Fruit fly (Drosophila melanogaster) whole organism, embryonic: Measurements from ENCODE around the gene usp.

Experiments used
- Bgb ChIP-seq: fragments of 200-800 bp; sonication (Bioruptor generic); IDR thresholded peaks from 2 replicates; pipeline ENCODE4 v1.3.6; 2022; ENCODE audit warnings: missing biosample characterization, missing genetic modification characterization; ENCODE audit not compliant: partially characterized antibody
- Blimp-1 ChIP-seq: fragments of 200-800 bp; sonication (Bioruptor generic); optimal IDR thresholded peaks from 3 replicates; lab custom pipeline; 2018; ENCODE audit warnings: missing biosample characterization, missing genetic modification characterization, mild to moderate bottlenecking, moderate library complexity, missing genetic modification reagents
- CG10959 ChIP-seq: fragments of 200-800 bp; sonication (Bioruptor generic); IDR thresholded peaks from 2 replicates; pipeline ENCODE4 v1.3.6; 2022; ENCODE audit warnings: missing biosample characterization, missing genetic modification characterization
- CG17328 ChIP-seq: fragments of 200-800 bp; sonication (Bioruptor generic); IDR thresholded peaks from 2 replicates; pipeline ENCODE4 v1.3.6; 2022; ENCODE audit warnings: missing biosample characterization, missing genetic modification characterization
- CG17829 ChIP-seq: fragments of 200-800 bp; optimal IDR thresholded peaks from 2 replicates; lab custom pipeline; 2019; ENCODE audit warnings: missing biosample characterization, mild to moderate bottlenecking, missing genetic modification characterization, moderate library complexity
- CG18764 ChIP-seq: fragments of 200-800 bp; sonication (Bioruptor generic); optimal IDR thresholded peaks from 3 replicates; lab custom pipeline; 2016; ENCODE audit warnings: missing biosample characterization, missing genetic modification characterization
- CG2889 ChIP-seq: fragments of 200-800 bp; sonication (Bioruptor generic); IDR thresholded peaks from 3 replicates; pipeline ENCODE4 v1.3.6; 2022; ENCODE audit warnings: missing biosample characterization, missing genetic modification characterization
- CG31388 ChIP-seq: fragments of 200-800 bp; sonication (Bioruptor generic); optimal IDR thresholded peaks from 2 replicates; lab custom pipeline; 2016; ENCODE audit warnings: missing biosample characterization, missing genetic modification characterization
- CG32532 ChIP-seq: fragments of 200-800 bp; sonication (Bioruptor generic); IDR thresholded peaks from 2 replicates; pipeline ENCODE4 v1.3.6; 2022; ENCODE audit warnings: missing biosample characterization, missing genetic modification characterization
- CG4730 ChIP-seq: fragments of 200-800 bp; sonication (Bioruptor generic); IDR thresholded peaks from 2 replicates; pipeline ENCODE4 v1.3.6; 2022; ENCODE audit warnings: missing biosample characterization, missing genetic modification characterization
- CG7928 ChIP-seq: fragments of 200-800 bp; sonication (Bioruptor generic); optimal IDR thresholded peaks from 2 replicates; lab custom pipeline; 2017; ENCODE audit warnings: missing biosample characterization, mild to moderate bottlenecking, missing genetic modification characterization
- CG9609 ChIP-seq: fragments of 200-800 bp; sonication (Bioruptor generic); optimal IDR thresholded peaks from 3 replicates; lab custom pipeline; 2016; ENCODE audit warnings: missing biosample characterization, missing genetic modification characterization
- CTCF ChIP-seq: fragments of 200-800 bp; sonication (Bioruptor generic); optimal IDR thresholded peaks from 2 replicates; lab custom pipeline; 2017; ENCODE audit warnings: missing biosample characterization, mild to moderate bottlenecking, missing genetic modification characterization, moderate library complexity
- CoRest ChIP-seq: fragments of 200-800 bp; sonication (Bioruptor generic); optimal IDR thresholded peaks from 3 replicates; lab custom pipeline; 2018; ENCODE audit warnings: missing biosample characterization, mild to moderate bottlenecking, missing genetic modification characterization, moderate library complexity
- Dip3 ChIP-seq: fragments of 200-800 bp; sonication (Bioruptor generic); optimal IDR thresholded peaks from 3 replicates; lab custom pipeline; 2016; ENCODE audit warnings: missing biosample characterization, missing genetic modification characterization
- Eip74EF ChIP-seq, 2 experiments: fragments of 200-800 bp in 1 of 2; fragments of >200 bp in 1 of 2; sonication (Bioruptor generic) in 1 of 2; optimal IDR thresholded peaks; 2 replicates each; lab custom pipeline; 2017 to 2019; ENCODE audit warnings: missing biosample characterization in 2 of 2, missing genetic modification characterization in 2 of 2, mild to moderate bottlenecking in 1 of 2, moderate library complexity in 1 of 2
- Fer1 ChIP-seq: fragments of 200-800 bp; sonication (Bioruptor generic); optimal IDR thresholded peaks from 2 replicates; lab custom pipeline; 2017; ENCODE audit warnings: missing biosample characterization, mild to moderate bottlenecking, missing genetic modification characterization
- Fer2 ChIP-seq: fragments of 200-800 bp; sonication (Bioruptor generic); optimal IDR thresholded peaks from 2 replicates; lab custom pipeline; 2018; ENCODE audit warnings: missing biosample characterization, mild to moderate bottlenecking, missing genetic modification characterization, moderate library complexity
- HHEX ChIP-seq: fragments of 200-800 bp; sonication (Bioruptor generic); optimal IDR thresholded peaks from 3 replicates; lab custom pipeline; 2017; ENCODE audit warnings: missing biosample characterization, mild to moderate bottlenecking, missing genetic modification characterization, missing genetic modification reagents
- Hmr ChIP-seq: fragments of 200-800 bp; sonication (Bioruptor generic); optimal IDR thresholded peaks from 3 replicates; lab custom pipeline; 2017; ENCODE audit warnings: mild to moderate bottlenecking, missing biosample characterization, missing genetic modification reagents, missing genetic modification characterization
- Hr78 ChIP-seq, 2 experiments: fragments of 200-800 bp in 1 of 2; fragments of >200 bp in 1 of 2; sonication (Bioruptor generic) in 1 of 2; optimal IDR thresholded peaks; 2 replicates each; lab custom pipeline; 2017 to 2019; ENCODE audit warnings: missing biosample characterization in 2 of 2, missing genetic modification characterization in 2 of 2, mild to moderate bottlenecking in 1 of 2, moderate library complexity in 1 of 2
- MBD-R2 ChIP-seq: fragments of 200-800 bp; sonication (Bioruptor generic); IDR thresholded peaks from 2 replicates; pipeline ENCODE4 v1.3.6; 2022; ENCODE audit warnings: missing biosample characterization, missing genetic modification characterization
- NC2β ChIP-seq: fragments of 200-800 bp; sonication (Bioruptor generic); optimal IDR thresholded peaks from 2 replicates; lab custom pipeline; 2016; ENCODE audit warnings: missing biosample characterization, missing genetic modification characterization
- Nf-YA ChIP-seq: fragments of 200-800 bp; sonication (Bioruptor generic); IDR thresholded peaks from 2 replicates; pipeline ENCODE4 v1.3.6; 2022; ENCODE audit warnings: missing biosample characterization, missing genetic modification characterization
- Optix ChIP-seq: fragments of 200-800 bp; sonication (Bioruptor generic); IDR thresholded peaks from 3 replicates; pipeline ENCODE4 v1.3.6; 2022; ENCODE audit warnings: missing biosample characterization, missing genetic modification characterization
- Sox102F ChIP-seq: fragments of 200-800 bp; sonication (Bioruptor generic); optimal IDR thresholded peaks from 2 replicates; lab custom pipeline; 2018; ENCODE audit warnings: missing biosample characterization, mild to moderate bottlenecking, missing genetic modification characterization, moderate library complexity
- Tbp ChIP-seq: fragments of >200 bp; optimal IDR thresholded peaks from 2 replicates; lab custom pipeline; 2018; ENCODE audit warnings: missing biosample characterization, missing genetic modification characterization
- Vsx1 ChIP-seq: fragments of 200-800 bp; sonication (Bioruptor generic); optimal IDR thresholded peaks from 2 replicates; lab custom pipeline; 2017; ENCODE audit warnings: missing biosample characterization, mild to moderate bottlenecking, missing genetic modification characterization, missing genetic modification reagents
- Xrp1 ChIP-seq: fragments of 200-800 bp; sonication (Bioruptor generic); IDR thresholded peaks from 2 replicates; pipeline ENCODE4 v1.3.6; 2022; ENCODE audit warnings: missing biosample characterization, missing genetic modification characterization
- aop ChIP-seq: fragments of 200-800 bp; sonication (Bioruptor generic); IDR thresholded peaks from 2 replicates; pipeline ENCODE4 v1.3.6; 2022; ENCODE audit warnings: missing biosample characterization, missing genetic modification characterization
- bcd ChIP-seq: fragments of 200-800 bp; sonication (Bioruptor generic); optimal IDR thresholded peaks from 2 replicates; lab custom pipeline; 2017; ENCODE audit warnings: missing biosample characterization, mild to moderate bottlenecking, missing genetic modification characterization
- btn ChIP-seq: fragments of 200-800 bp; sonication (Bioruptor generic); optimal IDR thresholded peaks from 2 replicates; lab custom pipeline; 2016; ENCODE audit warnings: missing biosample characterization, missing genetic modification characterization
- hb ChIP-seq: fragments of 200-800 bp; sonication (Bioruptor generic); IDR thresholded peaks from 3 replicates; pipeline ENCODE4 v1.3.6; 2022; ENCODE audit warnings: missing biosample characterization, missing genetic modification characterization; ENCODE audit not compliant: partially characterized antibody
- insv ChIP-seq, 2 experiments: fragments of 200-800 bp; sonication (Bioruptor generic); optimal IDR thresholded peaks; 3 replicates each; lab custom pipeline; 2016 to 2018; ENCODE audit warnings: missing biosample characterization in 2 of 2, missing genetic modification characterization in 2 of 2
- lmd ChIP-seq: fragments of 200-800 bp; sonication (Bioruptor generic); IDR thresholded peaks from 2 replicates; pipeline ENCODE4 v1.3.6; 2022; ENCODE audit warnings: missing biosample characterization, missing genetic modification characterization
- maf-S ChIP-seq: fragments of 200-800 bp; sonication (Bioruptor generic); optimal IDR thresholded peaks from 2 replicates; lab custom pipeline; 2016; ENCODE audit warnings: missing biosample characterization, missing genetic modification characterization
- mirr ChIP-seq: fragments of 200-800 bp; sonication (Bioruptor generic); optimal IDR thresholded peaks from 3 replicates; lab custom pipeline; 2018; ENCODE audit warnings: missing biosample characterization, mild to moderate bottlenecking, missing genetic modification characterization
- nerfin-1 ChIP-seq: fragments of 200-800 bp; sonication (Bioruptor generic); optimal IDR thresholded peaks from 3 replicates; lab custom pipeline; 2019; ENCODE audit warnings: missing biosample characterization, mild to moderate bottlenecking, missing genetic modification characterization, moderate library complexity
- pnt ChIP-seq: fragments of 200-800 bp; sonication (Bioruptor generic); optimal IDR thresholded peaks from 3 replicates; lab custom pipeline; 2016; ENCODE audit warnings: missing biosample characterization, missing genetic modification characterization
- pum ChIP-seq: fragments of 200-800 bp; sonication (Bioruptor generic); optimal IDR thresholded peaks from 2 replicates; lab custom pipeline; 2016; ENCODE audit warnings: missing biosample characterization, missing genetic modification characterization
- row ChIP-seq: fragments of 200-800 bp; sonication (Bioruptor generic); IDR thresholded peaks from 3 replicates; pipeline ENCODE4 v1.3.6; 2022; ENCODE audit warnings: missing biosample characterization, missing genetic modification characterization
- salm ChIP-seq: fragments of 200-800 bp; sonication (Bioruptor generic); optimal IDR thresholded peaks from 2 replicates; lab custom pipeline; 2018; ENCODE audit warnings: missing biosample characterization, mild to moderate bottlenecking, missing genetic modification characterization
- schlank ChIP-seq: fragments of 200-800 bp; sonication (Bioruptor generic); optimal IDR thresholded peaks from 2 replicates; lab custom pipeline; 2018; ENCODE audit warnings: missing biosample characterization, mild to moderate bottlenecking, missing genetic modification characterization
- stc ChIP-seq: fragments of 200-800 bp; sonication (Bioruptor generic); IDR thresholded peaks from 2 replicates; pipeline ENCODE4 v1.3.6; 2022; ENCODE audit warnings: missing biosample characterization, missing genetic modification characterization
- tgo ChIP-seq: fragments of 200-800 bp; sonication (Bioruptor generic); IDR thresholded peaks from 3 replicates; pipeline ENCODE4 v1.3.6; 2022; ENCODE audit warnings: missing biosample characterization, missing genetic modification characterization
- tll ChIP-seq, 2 experiments: fragments of 200-800 bp in 1 of 2; fragments of >200 bp in 1 of 2; sonication (Bioruptor generic) in 1 of 2; optimal IDR thresholded peaks; 2 replicates each; lab custom pipeline; 2017 to 2019; ENCODE audit warnings: missing biosample characterization in 2 of 2, missing genetic modification characterization in 2 of 2, mild to moderate bottlenecking in 1 of 2, moderate library complexity in 1 of 2
- tx ChIP-seq: fragments of 200-800 bp; sonication (Bioruptor generic); optimal IDR thresholded peaks from 2 replicates; lab custom pipeline; 2016; ENCODE audit warnings: missing biosample characterization, missing genetic modification characterization
- vnd ChIP-seq: fragments of 200-800 bp; sonication (Bioruptor generic); IDR thresholded peaks from 3 replicates; pipeline ENCODE4 v1.3.6; 2022; ENCODE audit warnings: missing biosample characterization, missing genetic modification characterization; ENCODE audit not compliant: partially characterized antibody
- zen2 ChIP-seq: fragments of 200-800 bp; sonication (Bioruptor generic); IDR thresholded peaks from 3 replicates; pipeline ENCODE4 v1.3.6; 2022; ENCODE audit warnings: missing biosample characterization, missing genetic modification characterization; ENCODE audit not compliant: partially characterized antibody
- zf30C ChIP-seq: fragments of 200-800 bp; sonication (Bioruptor generic); optimal IDR thresholded peaks from 3 replicates; lab custom pipeline; 2018; ENCODE audit warnings: missing biosample characterization, mild to moderate bottlenecking, missing genetic modification characterization

The usp gene

DNA sequence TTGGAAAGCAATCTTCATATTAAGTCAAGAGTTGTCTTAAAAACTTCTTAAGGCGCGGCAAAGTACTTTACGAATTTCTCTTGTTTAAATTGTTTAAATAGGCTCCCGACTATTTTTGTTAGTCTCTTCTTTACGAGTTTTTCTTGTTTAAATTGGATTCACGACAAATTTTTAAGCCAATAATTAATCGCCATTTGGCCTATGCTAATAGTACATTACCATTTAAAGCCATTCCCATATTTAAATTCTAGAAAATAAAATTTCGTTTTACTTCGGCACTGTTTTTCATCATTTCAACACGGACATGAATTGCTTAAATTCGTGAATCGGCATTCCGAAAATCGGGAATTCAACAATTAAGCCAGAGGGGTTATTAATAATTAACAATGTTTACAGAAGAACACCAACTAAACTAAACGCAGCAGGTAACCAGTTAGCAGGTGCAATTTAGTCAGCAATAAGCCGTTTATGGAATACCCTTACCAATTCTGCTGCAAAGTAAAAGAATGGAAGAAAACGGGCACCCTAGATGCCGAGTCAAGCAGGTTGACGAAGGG lies 32.6 kb downstream of the usp start (continued):
- TF ChIP-seq pnt (GFP tag; lab: Kevin White, UChicago) (peak; percentile 60), tll (GFP tag; optimal IDR thresholded peaks at IDR 0.05; lab: Kevin White, UChicago) (no peak), stc (GFP tag; lab: Robert Waterston, UW) (no peak), CG10959 (GFP tag; lab: Robert Waterston, UW) (no peak; the same call in 1 of the 2 replicates), maf-S (GFP tag; lab: Kevin White, UChicago) (peak; percentile 38), CG18764 (peak; percentile 41), nerfin-1 (peak; percentile 61), vnd (no peak), CoRest (tag; lab: Kevin White, UChicago) (peak; percentile 90), CG2889 (GFP tag; lab: Robert Waterston, UW) (peak; percentile 31; the same call in 2 of the 3 replicates), CG4730 (GFP tag; lab: Robert Waterston, UW) (0 out of 2 replicates have a peak, but pooled peaks have one; percentile 19), pum (peak; percentile 80), MBD-R2 (GFP tag; lab: Robert Waterston, UW) (no peak; the same call in 1 of the 2 replicates), Fer2 (tag; lab: Kevin White, UChicago) (peak; percentile 46), tx (GFP tag; lab: Kevin White, UChicago) (peak; percentile 67), Fer1 (peak; percentile 48), Hmr (GFP tag; lab: Kevin White, UChicago) (peak; percentile 72), CG7928 (GFP tag; lab: Kevin White, UChicago) (no peak), CG32532 (GFP tag; lab: Robert Waterston, UW) (peak; percentile 55; the same call in 1 of the 2 replicates), salm (tag; lab: Kevin White, UChicago) (peak; percentile 34), hb (GFP tag; lab: Robert Waterston, UW) (no peak), Blimp-1 (GFP tag; lab: Kevin White, UChicago) (peak; percentile 61), Xrp1 (GFP tag; lab: Robert Waterston, UW) (peak; percentile 64; the same call in 1 of the 2 replicates), Vsx1 (peak; percentile 29), insv (GFP tag; optimal IDR thresholded peaks at IDR 0.05; lab: Kevin White, UChicago) (peak in 1 of 2 experiments; percentile 29), Sox102F (peak; percentile 75), schlank (peak; percentile 15), HHEX (peak; percentile 64), lmd (GFP tag; lab: Robert Waterston, UW) (peak; percentile 68), bcd (GFP tag; lab: Kevin White, UChicago) (peak; percentile 72), row (peak; percentile 79), tgo (GFP tag; lab: Robert Waterston, UW) (peak; percentile 54), Tbp (GFP tag; lab: Kevin White, UChicago) (no peak), zf30C (peak; percentile 72), mirr (GFP tag; lab: Kevin White, UChicago) (no peak), CG17328 (GFP tag; lab: Robert Waterston, UW) (peak; percentile 36; the same call in 1 of the 2 replicates), CG31388 (GFP tag; lab: Kevin White, UChicago) (no peak), Eip74EF (GFP tag; optimal IDR thresholded peaks at IDR 0.05; lab: Kevin White, UChicago) (peak in 1 of 2 experiments; percentile 28), Hr78 (GFP tag; optimal IDR thresholded peaks at IDR 0.05; lab: Kevin White, UChicago) (peak in 1 of 2 experiments; percentile 1), CG17829 (peak; percentile 79), CG9609 (peak; percentile 65), CTCF (GFP tag; lab: Kevin White, UChicago) (peak; percentile 10), btn (GFP tag; lab: Kevin White, UChicago) (peak; percentile 31), zen2 (GFP tag; lab: Robert Waterston, UW) (no peak), Nf-YA (GFP tag; lab: Robert Waterston, UW) (no peak), NC2β (GFP tag; lab: Kevin White, UChicago) (peak; percentile 69), Bgb (GFP tag; lab: Robert Waterston, UW) (no peak), aop (GFP tag; lab: Robert Waterston, UW) (no peak), Optix (GFP tag; lab: Robert Waterston, UW) (no peak; the same call in 2 of the 3 replicates), Dip3 (peak; percentile 82)
